Worm (Caenorhabditis elegans) whole organism, midembryonic: ENCODE data around the gene scl-8.

Experiments
- T22C8.4 ChIP-seq: fragments of 200-800 bp; sonication (Bioruptor generic); IDR thresholded peaks from 2 replicates; pipeline ENCODE4 v1.3.6; 2022; ENCODE audit warnings: missing genetic modification characterization, missing compliant biosample characterization
- cog-1 ChIP-seq: sonication (generic microtip); optimal IDR thresholded peaks from 2 replicates; lab custom pipeline; 2016; ENCODE audit warnings: missing genetic modification characterization, missing compliant biosample characterization
- flt-1 ChIP-seq: fragments of 200-800 bp; sonication (Bioruptor generic); IDR thresholded peaks from 2 replicates; pipeline ENCODE4 v1.3.6; 2022; ENCODE audit warnings: missing genetic modification characterization, missing compliant biosample characterization
- klf-2 ChIP-seq: fragments of 200-800 bp; sonication (Bioruptor generic); conservative IDR thresholded peaks from 2 replicates; pipeline ENCODE4 v1.3.6; 2022; ENCODE audit warnings: missing genetic modification reagents, missing genetic modification characterization, missing compliant biosample characterization
- med-1 ChIP-seq: sonication (generic microtip); optimal IDR thresholded peaks from 2 replicates; lab custom pipeline; 2017; ENCODE audit warnings: missing genetic modification characterization, mild to moderate bottlenecking, missing compliant biosample characterization, antibody characterized with exemption, missing genetic modification reagents; ENCODE audit not compliant: insufficient read depth
- ref-1 ChIP-seq: fragments of 200-800 bp; sonication (Bioruptor generic); conservative IDR thresholded peaks from 2 replicates; pipeline ENCODE4 v1.3.6; 2022; ENCODE audit warnings: missing genetic modification reagents, missing genetic modification characterization, missing compliant biosample characterization
- tab-1 ChIP-seq: fragments of 200-800 bp; sonication (Bioruptor generic); IDR thresholded peaks from 2 replicates; pipeline ENCODE4 v1.3.6; 2022; ENCODE audit warnings: missing genetic modification characterization, missing compliant biosample characterization
- ztf-23 ChIP-seq: fragments of 200-800 bp; sonication (Bioruptor generic); IDR thresholded peaks from 2 replicates; pipeline ENCODE4 v1.3.6; 2022; ENCODE audit warnings: missing genetic modification reagents, missing genetic modification characterization, missing compliant biosample characterization
- ztf-29 ChIP-seq: fragments of 200-800 bp; sonication (Bioruptor generic); IDR thresholded peaks from 2 replicates; pipeline ENCODE4 v1.3.6; 2022; ENCODE audit warnings: missing genetic modification reagents, missing genetic modification characterization, missing compliant biosample characterization

Gene scl-8

ce11 chrIV:13052568-13052967, 19.0 kb upstream of the scl-8 start, which contains the start of gene F49E11.7:
Gene F49E11.7, plus strand, starts transcription at chrIV:13052868.
- TF ChIP-seq tab-1 (GFP tag; lab: Robert Waterston, UW) (no peak), ztf-29 (GFP tag; lab: Robert Waterston, UW) (no peak), klf-2 (GFP tag; lab: Robert Waterston, UW) (no peak), T22C8.4 (GFP tag; lab: Robert Waterston, UW) (no peak), med-1 (no peak), flt-1 (GFP tag; lab: Robert Waterston, UW) (no peak), cog-1 (tag; lab: Kevin White, UChicago) (no peak), ztf-23 (GFP tag; lab: Robert Waterston, UW) (no peak), ref-1 (GFP tag; lab: Robert Waterston, UW) (no peak)

ce11 chrIV:13056026-13056425, 15.5 kb upstream of the scl-8 start, which contains the start of gene scl-1:
Gene scl-1, plus strand, starts transcription at chrIV:13056326.
- TF ChIP-seq klf-2 (GFP tag; lab: Robert Waterston, UW) (no peak), ztf-29 (GFP tag; lab: Robert Waterston, UW) (no peak), T22C8.4 (GFP tag; lab: Robert Waterston, UW) (no peak), flt-1 (GFP tag; lab: Robert Waterston, UW) (no peak), tab-1 (GFP tag; lab: Robert Waterston, UW) (no peak), ztf-23 (GFP tag; lab: Robert Waterston, UW) (no peak), ref-1 (GFP tag; lab: Robert Waterston, UW) (no peak), med-1 (no peak), cog-1 (tag; lab: Kevin White, UChicago) (no peak)

DNA sequence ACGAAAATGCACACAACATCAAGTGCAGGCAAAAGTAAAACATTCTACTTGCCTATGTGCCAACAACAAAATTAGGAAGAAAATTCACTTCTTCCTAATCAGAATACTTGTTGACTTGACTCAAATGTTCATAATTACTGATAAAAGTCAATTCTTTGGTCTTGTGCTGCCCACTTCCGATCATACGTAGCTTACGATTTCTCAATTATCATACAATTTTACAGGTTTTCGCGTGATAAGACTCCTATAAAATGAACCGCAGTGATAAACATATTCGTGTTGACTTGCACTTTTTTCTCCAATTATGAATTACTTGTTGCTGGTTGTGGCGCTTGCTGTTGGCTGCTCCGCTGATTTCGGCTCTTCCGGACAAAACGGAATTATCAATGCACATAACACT, 14.1 kb upstream of the scl-8 start, which contains the start of gene scl-2:
Gene scl-2 (plus strand): TSS at position 293 of the 400 bp plus-strand sequence.
- TF ChIP-seq med-1, result no peak
- no peak for TF ChIP-seq ztf-23 (GFP tag; lab: Robert Waterston, UW)
- TF ChIP-seq T22C8.4 (GFP tag; lab: Robert Waterston, UW), result no peak

DNA sequence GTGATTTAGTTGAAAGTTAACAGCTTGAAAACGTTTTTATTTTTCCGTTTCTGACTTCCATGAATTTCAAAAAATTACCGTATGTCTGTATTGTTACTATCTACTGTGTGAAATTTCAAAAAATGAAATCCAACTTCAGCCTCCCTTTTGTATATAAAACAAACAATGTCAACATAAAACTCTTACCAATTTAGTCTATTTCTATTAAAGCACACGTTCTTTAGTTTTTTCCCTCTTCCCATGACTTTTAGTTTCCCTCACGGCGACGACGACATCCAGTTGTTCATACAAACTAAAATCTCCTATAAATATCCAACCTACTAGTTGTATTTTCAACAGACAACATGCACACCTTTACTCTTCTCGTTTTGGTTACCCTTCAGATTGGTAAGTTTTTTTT, 12.3 kb upstream of the scl-8 start, which contains the start of gene scl-3:
Gene scl-3 (plus strand): TSS at position 301 of the 400 bp plus-strand sequence.
- no peak for TF ChIP-seq ref-1 (GFP tag; lab: Robert Waterston, UW)
- TF ChIP-seq med-1, result no peak
- TF ChIP-seq T22C8.4 (GFP tag; lab: Robert Waterston, UW), result no peak
- TF ChIP-seq ztf-23 (GFP tag; lab: Robert Waterston, UW), result no peak
- no peak for TF ChIP-seq cog-1 (tag; lab: Kevin White, UChicago)
- no peak for TF ChIP-seq tab-1 (GFP tag; lab: Robert Waterston, UW)
- TF ChIP-seq ztf-29 (GFP tag; lab: Robert Waterston, UW), result no peak

- TF ChIP-seq cog-1 (tag; lab: Kevin White, UChicago) (no peak), ref-1 (GFP tag; lab: Robert Waterston, UW) (no peak), tab-1 (GFP tag; lab: Robert Waterston, UW) (no peak), ztf-23 (GFP tag; lab: Robert Waterston, UW) (no peak), T22C8.4 (GFP tag; lab: Robert Waterston, UW) (no peak), flt-1 (GFP tag; lab: Robert Waterston, UW) (no peak)
These were observed 7.8 kb upstream of the scl-8 start, which contains the start of gene scl-5 for ce11 chrIV:13063714-13064113. Gene scl-5, plus strand, starts transcription at chrIV:13064014.

ce11 chrIV:13066044-13066443, 5.5 kb upstream of the scl-8 start:
- TF ChIP-seq cog-1 (tag; lab: Kevin White, UChicago), result no peak
- TF ChIP-seq ztf-23 (GFP tag; lab: Robert Waterston, UW), result no peak

ce11 chrIV:13067200-13067599, 4.3 kb upstream of the scl-8 start, which contains the start of gene col-131:
Gene col-131, minus strand, starts transcription at chrIV:13067300.
- TF ChIP-seq tab-1 (GFP tag; lab: Robert Waterston, UW) (no peak), klf-2 (GFP tag; lab: Robert Waterston, UW) (no peak), T22C8.4 (GFP tag; lab: Robert Waterston, UW) (no peak), ztf-23 (GFP tag; lab: Robert Waterston, UW) (no peak), flt-1 (GFP tag; lab: Robert Waterston, UW) (no peak), ref-1 (GFP tag; lab: Robert Waterston, UW) (no peak), cog-1 (tag; lab: Kevin White, UChicago) (no peak), med-1 (no peak), ztf-29 (GFP tag; lab: Robert Waterston, UW) (no peak)

- no peak for TF ChIP-seq flt-1 (GFP tag; lab: Robert Waterston, UW)
- no peak for TF ChIP-seq ztf-23 (GFP tag; lab: Robert Waterston, UW)
- no peak for TF ChIP-seq ref-1 (GFP tag; lab: Robert Waterston, UW)
- no peak for TF ChIP-seq cog-1 (tag; lab: Kevin White, UChicago)
- no peak for TF ChIP-seq med-1
- TF ChIP-seq ztf-29 (GFP tag; lab: Robert Waterston, UW), result no peak
- no peak for TF ChIP-seq T22C8.4 (GFP tag; lab: Robert Waterston, UW)
- TF ChIP-seq klf-2 (GFP tag; lab: Robert Waterston, UW), result no peak
- TF ChIP-seq tab-1 (GFP tag; lab: Robert Waterston, UW), result no peak
These were observed 3.1 kb upstream of the scl-8 start, which contains the start of gene scl-6 for ce11 chrIV:13068451-13068850. Gene scl-6, plus strand, starts transcription at chrIV:13068751.

ce11 chrIV:13070142-13070541, 1.4 kb upstream of the scl-8 start, which contains the start of gene scl-7:
Gene scl-7, plus strand, starts transcription at chrIV:13070442.
- TF ChIP-seq ztf-29 (GFP tag; lab: Robert Waterston, UW) (no peak), tab-1 (GFP tag; lab: Robert Waterston, UW) (no peak), ztf-23 (GFP tag; lab: Robert Waterston, UW) (no peak)

DNA sequence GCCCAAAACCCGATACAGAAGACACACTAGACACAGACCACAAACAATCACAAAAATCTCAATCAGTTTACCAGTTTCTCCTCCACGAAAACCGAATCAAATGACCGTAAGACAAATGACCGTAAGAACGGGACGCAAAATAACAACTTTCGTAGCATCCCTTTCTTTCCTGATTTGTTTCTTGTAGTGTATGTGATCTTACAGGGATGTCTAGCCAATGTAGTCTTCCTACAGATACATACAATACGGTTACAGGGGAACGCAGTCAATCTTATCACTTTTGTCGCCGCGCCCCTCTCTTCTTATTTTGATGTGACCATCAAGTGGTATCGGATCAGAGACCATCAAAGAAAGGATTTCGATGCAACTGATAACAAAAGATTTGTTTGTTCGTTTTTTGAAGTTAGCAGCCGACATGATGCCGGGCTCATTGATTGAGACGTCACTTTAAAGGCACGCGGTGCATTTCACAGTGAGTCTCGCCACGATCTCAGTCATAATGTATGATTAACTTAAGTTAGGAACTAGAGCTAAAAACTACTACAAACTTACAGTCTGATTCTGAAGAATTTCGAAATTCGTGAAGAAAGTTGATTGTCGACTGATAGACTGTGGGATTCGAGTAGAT, 4.2 kb downstream of the scl-8 start:
- TF ChIP-seq med-1 (no peak), flt-1 (GFP tag; lab: Robert Waterston, UW) (no peak), ztf-23 (GFP tag; lab: Robert Waterston, UW) (no peak), cog-1 (tag; lab: Kevin White, UChicago) (no peak), tab-1 (GFP tag; lab: Robert Waterston, UW) (no peak), ztf-29 (GFP tag; lab: Robert Waterston, UW) (no peak), T22C8.4 (GFP tag; lab: Robert Waterston, UW) (no peak), klf-2 (GFP tag; lab: Robert Waterston, UW) (no peak), ref-1 (GFP tag; lab: Robert Waterston, UW) (no peak)
